Worm (Caenorhabditis elegans): Measurements from ENCODE around the gene mlc-5.

Gene mlc-5

DNA sequence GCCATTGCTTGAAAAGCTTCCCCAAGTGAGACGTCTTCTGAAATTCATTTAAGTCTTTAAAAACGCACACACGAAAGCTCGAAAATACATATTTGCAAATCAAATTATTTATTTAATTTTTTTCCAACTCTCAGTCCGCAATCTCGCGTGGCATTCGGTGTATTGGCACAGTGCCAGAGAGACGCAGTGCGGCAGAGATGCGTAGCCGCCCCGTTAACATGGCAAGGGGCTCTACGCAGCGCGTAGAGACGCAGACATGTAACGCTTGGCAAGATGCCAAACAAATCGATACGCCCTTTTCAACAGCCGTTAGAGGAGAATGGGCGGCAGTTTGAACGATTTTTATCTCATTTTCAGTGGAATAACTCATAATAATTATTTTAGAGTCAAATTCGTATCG is 20.4 kb downstream of the mlc-5 start, which contains the start of the genes drr-2 and set-16 (continued):
- TF ChIP-seq ztf-25 (GFP tag; IDR thresholded peaks at IDR 0.05) (no peak), nhr-27 (tag; optimal IDR thresholded peaks at IDR 0.05) (peak; percentile 68), F23B12.7 (tag; optimal IDR thresholded peaks at IDR 0.05; ENCODE audit: insufficient read depth) (peak; percentile 95), egl-44 (GFP tag; IDR thresholded peaks at IDR 0.05) (peak; percentile 97), F55B11.4 (tag; optimal IDR thresholded peaks at IDR 0.05; ENCODE audit: borderline replicate concordance, insufficient read depth) (no peak), madf-3 (GFP tag; IDR thresholded peaks at IDR 0.05) (peak; percentile 98), nhr-80 (tag; optimal IDR thresholded peaks at IDR 0.05) (peak; percentile 85), unc-62 (GFP tag; optimal IDR thresholded peaks at IDR 0.05) (no peak), tbp1 (GFP tag; optimal IDR thresholded peaks at IDR 0.05) (peak; percentile 82), F49E8.2 (tag; optimal IDR thresholded peaks at IDR 0.05; ENCODE audit: insufficient read depth) (peak; percentile 98), let-607 (tag; optimal IDR thresholded peaks at IDR 0.05) (peak; percentile 92 to 96), aptf-2 (GFP tag; conservative IDR thresholded peaks at IDR 0.05) (0 out of 2 replicates have a peak, but pooled peaks have one; percentile 14), nfya-1 (tag; optimal IDR thresholded peaks at IDR 0.05; ENCODE audit: borderline replicate concordance, insufficient read depth) (no peak), cebp-1 (GFP tag; IDR thresholded peaks at IDR 0.05) (peak; percentile 80), cebp-1 (tag; optimal IDR thresholded peaks at IDR 0.05) (peak; percentile 97), K11D2.4 (GFP tag; IDR thresholded peaks at IDR 0.05) (peak; percentile 98), attf-6 (GFP tag; IDR thresholded peaks at IDR 0.05) (peak; percentile 87), Y53G8AR.9 (GFP tag; conservative IDR thresholded peaks at IDR 0.05) (peak; percentile 100), T26A5.8 (tag; optimal IDR thresholded peaks at IDR 0.05) (peak; percentile 75), atf-7 (tag; optimal IDR thresholded peaks at IDR 0.05) (peak; percentile 99), ztf-18 (tag; optimal IDR thresholded peaks at IDR 0.05) (peak; percentile 85), ceh-79 (tag; optimal IDR thresholded peaks at IDR 0.05) (peak; percentile 96), somi-1 (GFP tag; optimal IDR thresholded peaks at IDR 0.05) (peak; percentile 98), lir-1 (GFP tag; conservative IDR thresholded peaks at IDR 0.05) (peak; percentile 98), ama-1 (optimal IDR thresholded peaks at IDR 0.05) (no peak), ama-1 (GFP tag; optimal IDR thresholded peaks at IDR 0.05) (peak in 1 of 2 experiments; percentile 35), ceh-40 (GFP tag; IDR thresholded peaks at IDR 0.05) (no peak), mcd-1 (GFP tag; IDR thresholded peaks at IDR 0.05) (peak; percentile 98), pbrm-1 (GFP tag; IDR thresholded peaks at IDR 0.05) (peak; percentile 100), him-1 (tag; optimal IDR thresholded peaks at IDR 0.05) (peak; percentile 56), sdz-38 (tag; optimal IDR thresholded peaks at IDR 0.05) (no peak), F33H1.4 (GFP tag; IDR thresholded peaks at IDR 0.05) (peak; percentile 91), nhr-90 (tag; optimal IDR thresholded peaks at IDR 0.05) (peak; percentile 87), zfh-2 (GFP tag; conservative IDR thresholded peaks at IDR 0.05) (peak; percentile 98), mel-28 (tag; optimal IDR thresholded peaks at IDR 0.05; ENCODE audit: borderline replicate concordance) (peak; percentile 85), sea-2 (GFP tag; IDR thresholded peaks at IDR 0.05) (peak; percentile 95), B0336.3 (GFP tag; IDR thresholded peaks at IDR 0.05) (peak; percentile 100), mes-4 (tag; optimal IDR thresholded peaks at IDR 0.05) (peak; percentile 71), hsf-1 (GFP tag; IDR thresholded peaks at IDR 0.05) (peak; percentile 95), athp-1 (tag; optimal IDR thresholded peaks at IDR 0.05) (peak; percentile 100), hmg-1.2 (GFP tag; IDR thresholded peaks at IDR 0.05) (peak; percentile 100), ets-4 (GFP tag; optimal IDR thresholded peaks at IDR 0.05) (peak; percentile 97), C06A6.2 (GFP tag; conservative IDR thresholded peaks at IDR 0.05) (peak; percentile 99), F22D6.2 (tag; optimal IDR thresholded peaks at IDR 0.05) (peak; percentile 95), rec-8 (tag; optimal IDR thresholded peaks at IDR 0.05) (peak; percentile 41 to 75), ztf-22 (GFP tag; optimal IDR thresholded peaks at IDR 0.05) (peak; percentile 94), F10E7.11 (tag; optimal IDR thresholded peaks at IDR 0.05) (peak; percentile 58), F39B2.1 (GFP tag; IDR thresholded peaks at IDR 0.05) (peak; percentile 79; the same call in 1 of the 2 replicates), hlh-12 (tag; optimal IDR thresholded peaks at IDR 0.05) (no peak)

Data from whole organism, young adult.